Worm (Caenorhabditis elegans) whole organism, L2 larva: ENCODE data around the gene T20G5.12.

Source experiments
- gmeb-1 ChIP-seq: fragments of 150-350 bp; optimal IDR thresholded peaks from 2 replicates; lab custom pipeline; 2014; ENCODE audit warnings: missing biosample characterization, missing genetic modification characterization
- lin-39 ChIP-seq: fragments of 150-350 bp; optimal IDR thresholded peaks from 2 replicates; lab custom pipeline; 2014; ENCODE audit warnings: missing biosample characterization, missing genetic modification reagents, missing genetic modification characterization
- nhr-129 ChIP-seq: fragments of 150-350 bp; optimal IDR thresholded peaks from 2 replicates; lab custom pipeline; 2014; ENCODE audit warnings: missing biosample characterization, missing genetic modification characterization
- peb-1 ChIP-seq: fragments of 150-350 bp; optimal IDR thresholded peaks from 2 replicates; lab custom pipeline; 2014; ENCODE audit warnings: missing biosample characterization, missing genetic modification characterization

DNA sequence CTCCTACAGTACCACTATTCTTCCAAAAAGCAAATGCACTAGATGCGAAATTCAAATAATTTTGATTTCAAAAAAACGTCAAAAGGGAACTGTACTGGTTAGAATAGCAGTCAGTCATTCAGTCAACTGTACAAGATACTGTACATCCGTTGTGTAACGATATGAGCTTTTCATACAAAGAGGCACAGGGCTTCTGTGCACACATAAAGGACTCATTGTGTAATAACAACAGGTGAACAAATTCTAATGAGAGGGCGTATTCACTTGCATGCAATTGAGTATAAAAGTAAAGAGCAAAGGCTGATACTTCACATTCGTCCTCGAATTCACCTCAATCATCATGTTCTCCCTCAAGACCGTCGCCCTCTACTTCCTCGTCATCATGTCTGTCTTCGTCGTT is 4.0 kb upstream of the T20G5.12 start, which contains the start of gene dod-6:
- TF ChIP-seq gmeb-1 (tag; lab: Kevin White, UChicago) (no peak), lin-39 (tag; lab: Kevin White, UChicago) (no peak), peb-1 (tag; lab: Kevin White, UChicago) (no peak), nhr-129 (tag; lab: Kevin White, UChicago) (no peak)
